Fruit fly (Drosophila melanogaster): ENCODE data around the gene exex.

- TF ChIP-seq lola (GFP tag; optimal IDR thresholded peaks at IDR 0.05), result no peak
- no peak for TF ChIP-seq dsf (GFP tag; optimal IDR thresholded peaks at IDR 0.05; ENCODE audit: borderline replicate concordance)
- TF ChIP-seq Vsx2 (GFP tag; optimal IDR thresholded peaks at IDR 0.05; ENCODE audit: partially characterized antibody), result no peak
- no peak for TF ChIP-seq CG32264 (GFP tag; optimal IDR thresholded peaks at IDR 0.05)
- no peak for TF ChIP-seq brk (GFP tag; optimal IDR thresholded peaks at IDR 0.05)
- TF ChIP-seq h (GFP tag; optimal IDR thresholded peaks at IDR 0.05), result no peak
- no peak for TF ChIP-seq Sp1 (GFP tag; optimal IDR thresholded peaks at IDR 0.05)
These were observed 7.3 kb upstream of the exex start for dm6 chr3L:7940558-7941238.
